Worm (Caenorhabditis elegans) whole organism, L4 larva: Measurements from ENCODE around the gene mboa-3.

Experiments
- D1046.2 ChIP-seq: fragments of 200-800 bp; sonication (Bioruptor generic); IDR thresholded peaks from 2 replicates; pipeline ENCODE4 v1.3.6; 2022; ENCODE audit warnings: missing genetic modification characterization, missing compliant biosample characterization
- F10B5.3 ChIP-seq: sonication (generic microtip); optimal IDR thresholded peaks from 2 replicates; lab custom pipeline; 2016; ENCODE audit warnings: mild to moderate bottlenecking, missing genetic modification characterization, missing compliant biosample characterization
- F44E2.7 ChIP-seq: fragments of 200-800 bp; sonication (Bioruptor generic); IDR thresholded peaks from 2 replicates; pipeline ENCODE4 v2.1.2; 2022; ENCODE audit warnings: missing genetic modification characterization, missing compliant biosample characterization
- R02D3.7 ChIP-seq: fragments of 150-350 bp; sonication (generic microtip); optimal IDR thresholded peaks from 3 replicates; lab custom pipeline; 2014; ENCODE audit warnings: missing biosample characterization, missing genetic modification characterization
- T20F7.1 ChIP-seq: fragments of 200-800 bp; sonication (Bioruptor generic); optimal IDR thresholded peaks from 2 replicates; lab custom pipeline; 2018; ENCODE audit warnings: mild to moderate bottlenecking, missing genetic modification characterization, missing compliant biosample characterization
- Y48G9A.11 ChIP-seq: fragments of 200-800 bp; sonication (Bioruptor generic); IDR thresholded peaks from 2 replicates; pipeline ENCODE4 v1.3.6; 2022; ENCODE audit warnings: missing genetic modification reagents, missing genetic modification characterization, missing compliant biosample characterization
- Y5F2A.4 ChIP-seq: fragments of 200-800 bp; sonication (Bioruptor generic); optimal IDR thresholded peaks from 2 replicates; lab custom pipeline; 2018; ENCODE audit warnings: mild to moderate bottlenecking, missing genetic modification characterization, missing compliant biosample characterization
- Y75B8A.6 ChIP-seq: fragments of 200-800 bp; sonication (Bioruptor generic); IDR thresholded peaks from 2 replicates; pipeline ENCODE4 v1.3.6; 2022; ENCODE audit warnings: missing genetic modification reagents, missing genetic modification characterization, missing compliant biosample characterization
- ZK546.5 ChIP-seq, 2 experiments: sonication (generic microtip); optimal IDR thresholded peaks; 2 replicates each; lab custom pipeline; 2017; ENCODE audit warnings: missing biosample characterization in 2 of 2, missing genetic modification characterization in 2 of 2
- aha-1 ChIP-seq: fragments of 150-350 bp; peaks from one replicate; lab custom pipeline; 2014; ENCODE audit warnings: missing biosample characterization, missing genetic modification characterization
- aly-2 ChIP-seq: sonication (generic microtip); optimal IDR thresholded peaks from 2 replicates; lab custom pipeline; 2018; ENCODE audit warnings: missing biosample characterization, missing genetic modification characterization
- ama-1 ChIP-seq: fragments of 150-350 bp; optimal IDR thresholded peaks from 2 replicates; lab custom pipeline; 2014; ENCODE audit warnings: inconsistent platforms, mixed read lengths
- arid-1 ChIP-seq: fragments of 200-800 bp; sonication (Bioruptor generic); conservative IDR thresholded peaks from 2 replicates; pipeline ENCODE4 v1.3.6; 2022; ENCODE audit warnings: missing genetic modification reagents, missing genetic modification characterization, missing compliant biosample characterization
- ceh-62 ChIP-seq: sonication (generic microtip); optimal IDR thresholded peaks from 2 replicates; lab custom pipeline; 2017; ENCODE audit warnings: missing biosample characterization, missing genetic modification characterization
- ctbp-1 ChIP-seq: fragments of 200-800 bp; sonication (Bioruptor generic); IDR thresholded peaks from 2 replicates; pipeline ENCODE4 v1.3.6; 2022; ENCODE audit warnings: missing genetic modification reagents, missing genetic modification characterization, missing compliant biosample characterization
- daf-8 ChIP-seq: fragments of 200-800 bp; sonication (Bioruptor generic); IDR thresholded peaks from 2 replicates; pipeline ENCODE4 v1.3.6; 2022; ENCODE audit warnings: missing genetic modification characterization, missing compliant biosample characterization
- dmd-6 ChIP-seq: fragments of 200-800 bp; sonication (Bioruptor generic); IDR thresholded peaks from 2 replicates; pipeline ENCODE4 v1.3.6; 2022; ENCODE audit warnings: missing genetic modification reagents, missing genetic modification characterization, missing compliant biosample characterization
- duxl-1 ChIP-seq: sonication (generic microtip); optimal IDR thresholded peaks from 2 replicates; lab custom pipeline; 2016; ENCODE audit warnings: mild to moderate bottlenecking, missing genetic modification characterization, moderate library complexity, missing compliant biosample characterization; ENCODE audit not compliant: poor library complexity
- dve-1 ChIP-seq: sonication (generic microtip); optimal IDR thresholded peaks from 2 replicates; lab custom pipeline; 2017; ENCODE audit warnings: antibody characterized with exemption, mild to moderate bottlenecking, missing genetic modification characterization, missing compliant biosample characterization; ENCODE audit not compliant: insufficient read depth
- egl-27 ChIP-seq: sonication (generic microtip); optimal IDR thresholded peaks from 3 replicates; lab custom pipeline; 2017; ENCODE audit warnings: missing biosample characterization, missing genetic modification reagents, missing genetic modification characterization
- fkh-10 ChIP-seq: fragments of 150-350 bp; optimal IDR thresholded peaks from 2 replicates; lab custom pipeline; 2014; ENCODE audit warnings: missing biosample characterization, missing genetic modification reagents, missing genetic modification characterization
- fos-1 ChIP-seq: fragments of 150-350 bp; optimal IDR thresholded peaks from 2 replicates; lab custom pipeline; 2014; ENCODE audit warnings: missing biosample characterization, missing genetic modification characterization
- hmg-1.1 ChIP-seq: fragments of 200-800 bp; sonication (Bioruptor generic); IDR thresholded peaks from 2 replicates; pipeline ENCODE4 v1.3.6; 2022; ENCODE audit warnings: missing genetic modification reagents, missing genetic modification characterization, missing compliant biosample characterization
- jun-1 ChIP-seq: fragments of 150-350 bp; optimal IDR thresholded peaks from 2 replicates; lab custom pipeline; 2014; ENCODE audit warnings: missing biosample characterization, missing genetic modification reagents, missing genetic modification characterization
- lin-1 ChIP-seq: fragments of 200-800 bp; sonication (Bioruptor generic); IDR thresholded peaks from 2 replicates; pipeline ENCODE4 v1.3.6; 2022; ENCODE audit warnings: missing genetic modification reagents, missing genetic modification characterization, missing compliant biosample characterization
- lin-13 ChIP-seq: fragments of 150-350 bp; optimal IDR thresholded peaks from 2 replicates; lab custom pipeline; 2014; ENCODE audit warnings: missing biosample characterization, missing genetic modification reagents, missing genetic modification characterization
- lin-15B ChIP-seq: fragments of 150-350 bp; sonication (generic microtip); optimal IDR thresholded peaks from 3 replicates; lab custom pipeline; 2014; ENCODE audit warnings: missing biosample characterization, missing genetic modification characterization
- lsy-2 ChIP-seq, 2 experiments: fragments of 150-350 bp in 1 of 2; sonication (generic microtip) in 1 of 2; optimal IDR thresholded peaks; 2 replicates each; lab custom pipeline; 2014 to 2017; ENCODE audit warnings: missing biosample characterization in 2 of 2, missing genetic modification characterization in 2 of 2
- mep-1 ChIP-seq: fragments of 150-350 bp; sonication (generic microtip); optimal IDR thresholded peaks from 3 replicates; lab custom pipeline; 2014; ENCODE audit warnings: missing biosample characterization, missing genetic modification characterization
- mxl-3 ChIP-seq: fragments of 200-800 bp; sonication (Bioruptor generic); optimal IDR thresholded peaks from 2 replicates; lab custom pipeline; 2018; ENCODE audit warnings: mild to moderate bottlenecking, missing genetic modification characterization, missing compliant biosample characterization
- nhr-102 ChIP-seq: sonication (generic microtip); optimal IDR thresholded peaks from 2 replicates; lab custom pipeline; 2016; ENCODE audit warnings: mild to moderate bottlenecking, missing genetic modification characterization, moderate library complexity, missing compliant biosample characterization
- nhr-11 ChIP-seq: fragments of 150-350 bp; optimal IDR thresholded peaks from 2 replicates; lab custom pipeline; 2014; ENCODE audit warnings: missing biosample characterization, missing genetic modification characterization
- nhr-111 ChIP-seq: fragments of 200-800 bp; sonication (Bioruptor generic); optimal IDR thresholded peaks from 2 replicates; lab custom pipeline; 2018; ENCODE audit warnings: mild to moderate bottlenecking, missing genetic modification characterization, missing compliant biosample characterization
- nhr-237 ChIP-seq: sonication (generic microtip); optimal IDR thresholded peaks from 2 replicates; lab custom pipeline; 2017; ENCODE audit warnings: missing biosample characterization, missing genetic modification characterization
- nhr-25 ChIP-seq: sonication (generic microtip); optimal IDR thresholded peaks from 2 replicates; lab custom pipeline; 2017; ENCODE audit warnings: missing genetic modification characterization, mild to moderate bottlenecking, missing compliant biosample characterization, antibody characterized with exemption, moderate library complexity, borderline replicate concordance; ENCODE audit not compliant: insufficient read depth
- nhr-28 ChIP-seq: fragments of 150-350 bp; optimal IDR thresholded peaks from 2 replicates; lab custom pipeline; 2014; ENCODE audit warnings: missing biosample characterization, missing genetic modification characterization
- nhr-48 ChIP-seq: sonication (generic microtip); optimal IDR thresholded peaks from 2 replicates; lab custom pipeline; 2016; ENCODE audit warnings: mild to moderate bottlenecking, missing genetic modification characterization, missing compliant biosample characterization
- nhr-6 ChIP-seq: fragments of 150-350 bp; optimal IDR thresholded peaks from 2 replicates; lab custom pipeline; 2014; ENCODE audit warnings: missing biosample characterization, missing genetic modification characterization
- nhr-76 ChIP-seq: fragments of 150-350 bp; optimal IDR thresholded peaks from 2 replicates; lab custom pipeline; 2014; ENCODE audit warnings: missing biosample characterization, missing genetic modification characterization
- nhr-77 ChIP-seq: fragments of 150-350 bp; optimal IDR thresholded peaks from 2 replicates; lab custom pipeline; 2014; ENCODE audit warnings: missing biosample characterization, missing genetic modification characterization
- pqm-1 ChIP-seq: sonication (generic microtip); optimal IDR thresholded peaks from 2 replicates; lab custom pipeline; 2017; ENCODE audit warnings: missing biosample characterization, missing genetic modification characterization
- saeg-2 ChIP-seq: fragments of 200-800 bp; sonication (Bioruptor generic); IDR thresholded peaks from 2 replicates; pipeline ENCODE4 v1.3.6; 2022; ENCODE audit warnings: missing genetic modification reagents, missing genetic modification characterization, missing compliant biosample characterization
- skn-1 ChIP-seq: fragments of 150-350 bp; optimal IDR thresholded peaks from 2 replicates; lab custom pipeline; 2014; ENCODE audit warnings: missing biosample characterization, missing genetic modification characterization
- snpc-1.2 ChIP-seq: fragments of 200-800 bp; sonication (Bioruptor generic); IDR thresholded peaks from 2 replicates; pipeline ENCODE4 v1.3.6; 2022; ENCODE audit warnings: missing genetic modification reagents, missing genetic modification characterization, missing compliant biosample characterization
- tag-97 ChIP-seq: fragments of 200-800 bp; sonication (Bioruptor generic); IDR thresholded peaks from 2 replicates; pipeline ENCODE4 v1.3.6; 2022; ENCODE audit warnings: missing genetic modification characterization, missing compliant biosample characterization
- unc-130 ChIP-seq: sonication (generic microtip); optimal IDR thresholded peaks from 2 replicates; lab custom pipeline; 2016; ENCODE audit warnings: missing genetic modification reagents, missing genetic modification characterization, missing compliant biosample characterization
- vab-7 ChIP-seq: fragments of 200-800 bp; sonication (Bioruptor generic); IDR thresholded peaks from 2 replicates; pipeline ENCODE4 v1.3.6; 2022; ENCODE audit warnings: missing genetic modification reagents, missing genetic modification characterization, missing compliant biosample characterization
- zfp-2 ChIP-seq: sonication (generic microtip); optimal IDR thresholded peaks from 2 replicates; lab custom pipeline; 2016; ENCODE audit warnings: mild to moderate bottlenecking, missing genetic modification characterization, missing compliant biosample characterization
- ztf-7 ChIP-seq: fragments of 150-350 bp; optimal IDR thresholded peaks from 2 replicates; lab custom pipeline; 2014; ENCODE audit warnings: missing biosample characterization, missing genetic modification characterization

Gene mboa-3

ce11 chrX:5485284-5485927 is 37.2 kb downstream of the mboa-3 start (continued):
- TF ChIP-seq hmg-1.1 (GFP tag; lab: Robert Waterston, UW) = 0 out of 2 replicates have a peak, but pooled peaks have one; percentile 8

DNA sequence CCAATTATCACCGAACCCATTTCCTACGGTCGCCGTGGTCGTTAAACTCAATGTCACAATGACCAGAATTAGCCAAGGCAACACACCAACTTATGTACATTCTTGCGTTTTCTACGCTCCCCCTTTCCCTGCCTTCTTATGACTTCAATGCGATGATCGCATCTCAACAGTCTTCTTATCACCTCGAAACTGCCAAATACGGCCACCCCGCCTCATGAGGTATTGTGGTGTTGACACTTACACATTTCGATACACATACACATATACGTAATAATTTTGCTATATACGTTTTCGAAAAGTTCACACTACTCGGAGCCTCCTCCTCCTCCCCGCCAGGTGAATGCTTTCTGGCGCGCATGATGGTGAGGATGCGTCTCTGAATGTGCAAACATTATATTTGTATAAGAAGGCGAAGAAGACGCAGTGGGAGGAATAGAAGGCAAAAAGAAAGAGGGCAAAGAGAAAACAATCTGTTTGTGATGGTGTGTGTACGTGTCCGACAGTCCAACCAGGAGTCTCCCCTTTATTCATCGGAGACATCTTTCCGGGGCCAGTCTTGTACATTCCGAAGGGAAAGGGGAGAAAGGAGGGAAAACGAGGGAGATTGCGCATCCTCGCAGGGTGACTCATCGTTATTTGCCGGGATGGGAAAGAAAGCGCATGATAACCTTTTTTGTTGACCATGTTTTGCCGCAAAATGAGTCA is 42.6 kb downstream of the mboa-3 start:
- TF ChIP-seq skn-1 (tag; lab: Kevin White, UChicago) (no peak), snpc-1.2 (no peak), dve-1 (tag; lab: Kevin White, UChicago) (peak; percentile 45), lin-1 (no peak), nhr-77 (tag; lab: Kevin White, UChicago) (no peak), Y48G9A.11 (GFP tag; lab: Robert Waterston, UW) (no peak), nhr-25 (tag; lab: Kevin White, UChicago) (no peak), D1046.2 (GFP tag; lab: Robert Waterston, UW) (no peak), F44E2.7 (GFP tag; lab: Robert Waterston, UW) (no peak), dmd-6 (GFP tag; lab: Robert Waterston, UW) (peak; percentile 58; the same call in 1 of the 2 replicates), arid-1 (GFP tag; lab: Robert Waterston, UW) (no peak), mep-1 (peak; percentile 33), Y75B8A.6 (GFP tag; lab: Robert Waterston, UW) (no peak), tag-97 (GFP tag; lab: Robert Waterston, UW) (no peak), lin-15B (tag; lab: Kevin White, UChicago) (no peak), nhr-6 (tag; lab: Kevin White, UChicago) (peak; percentile 53), Y5F2A.4 (GFP tag; lab: Kevin White, UChicago) (no peak), R02D3.7 (no peak), fos-1 (no peak), aly-2 (tag; lab: Kevin White, UChicago) (no peak), daf-8 (GFP tag; lab: Robert Waterston, UW) (no peak), nhr-11 (tag; lab: Kevin White, UChicago) (no peak), nhr-76 (tag; lab: Kevin White, UChicago) (no peak), jun-1 (tag; lab: Kevin White, UChicago) (peak; percentile 10), nhr-111 (GFP tag; lab: Kevin White, UChicago) (no peak), hmg-1.1 (GFP tag; lab: Robert Waterston, UW) (no peak), ceh-62 (tag; lab: Kevin White, UChicago) (no peak), ztf-7 (tag; lab: Kevin White, UChicago) (no peak), ctbp-1 (GFP tag; lab: Robert Waterston, UW) (no peak), lin-13 (GFP tag; lab: Kevin White, UChicago) (no peak), nhr-102 (no peak), ama-1 (lab: Kevin White, UChicago) (no peak), F10B5.3 (no peak), egl-27 (tag; lab: Kevin White, UChicago) (no peak), zfp-2 (tag; lab: Kevin White, UChicago) (no peak), nhr-237 (tag; lab: Kevin White, UChicago) (no peak), mxl-3 (no peak), fkh-10 (no peak), nhr-48 (tag; lab: Kevin White, UChicago) (no peak), unc-130 (GFP tag; lab: Kevin White, UChicago) (no peak), ZK546.5 (tag; optimal IDR thresholded peaks at IDR 0.05; lab: Kevin White, UChicago) (no peak), T20F7.1 (no peak), saeg-2 (GFP tag; lab: Robert Waterston, UW) (no peak), nhr-28 (tag; lab: Kevin White, UChicago) (peak; percentile 46), aha-1 (tag; lab: Kevin White, UChicago) (peak; percentile 92), duxl-1 (tag; lab: Kevin White, UChicago) (no peak), vab-7 (GFP tag; lab: Robert Waterston, UW) (no peak), lsy-2 (tag; optimal IDR thresholded peaks at IDR 0.05; lab: Kevin White, UChicago) (peak in 1 of 2 experiments; percentile 4), pqm-1 (tag; lab: Kevin White, UChicago) (peak; percentile 60)
